Worm (Caenorhabditis elegans) whole organism, late embryonic: Measurements from ENCODE around the gene alg-1.

Experiments
- F13H6.1 ChIP-seq: sonication (generic microtip); optimal IDR thresholded peaks from 2 replicates; lab custom pipeline; 2016; ENCODE audit warnings: missing genetic modification characterization, missing compliant biosample characterization
- K09A11.1 ChIP-seq: sonication (generic microtip); optimal IDR thresholded peaks from 2 replicates; lab custom pipeline; 2017; ENCODE audit warnings: antibody characterized with exemption, mild to moderate bottlenecking, missing genetic modification characterization, missing compliant biosample characterization; ENCODE audit not compliant: insufficient read depth
- T23F11.4 ChIP-seq: fragments of 200-800 bp; sonication (Bioruptor generic); optimal IDR thresholded peaks from 2 replicates; lab custom pipeline; 2018; ENCODE audit warnings: mild to moderate bottlenecking, missing genetic modification characterization, missing compliant biosample characterization
- Y22D7AL.16 ChIP-seq: sonication (generic microtip); optimal IDR thresholded peaks from 2 replicates; lab custom pipeline; 2016; ENCODE audit warnings: missing genetic modification characterization, missing compliant biosample characterization
- ama-1 ChIP-seq: fragments of 150-350 bp; optimal IDR thresholded peaks from 2 replicates; lab custom pipeline; 2014
- ceh-19 ChIP-seq: fragments of 200-800 bp; sonication (Bioruptor generic); optimal IDR thresholded peaks from 2 replicates; lab custom pipeline; 2018; ENCODE audit warnings: mild to moderate bottlenecking, missing genetic modification characterization, missing compliant biosample characterization
- ceh-2 ChIP-seq: sonication (generic microtip); optimal IDR thresholded peaks from 2 replicates; lab custom pipeline; 2016; ENCODE audit warnings: missing genotype, missing genetic modification characterization, missing compliant biosample characterization
- ceh-30 ChIP-seq: fragments of 150-350 bp; optimal IDR thresholded peaks from 2 replicates; lab custom pipeline; 2014; ENCODE audit warnings: missing biosample characterization, missing genetic modification characterization
- che-1 ChIP-seq: sonication (generic microtip); optimal IDR thresholded peaks from 2 replicates; lab custom pipeline; 2016; ENCODE audit warnings: mild to moderate bottlenecking, missing genetic modification characterization, missing compliant biosample characterization
- dmd-4 ChIP-seq: sonication (generic microtip); optimal IDR thresholded peaks from 2 replicates; lab custom pipeline; 2016; ENCODE audit warnings: borderline replicate concordance, missing genetic modification characterization, missing compliant biosample characterization
- elt-2 ChIP-seq: sonication (generic microtip); optimal IDR thresholded peaks from 2 replicates; lab custom pipeline; 2016; ENCODE audit warnings: missing genetic modification reagents, missing genetic modification characterization, missing compliant biosample characterization
- elt-4 ChIP-seq: sonication (generic microtip); optimal IDR thresholded peaks from 2 replicates; lab custom pipeline; 2016; ENCODE audit warnings: missing genetic modification characterization, missing compliant biosample characterization
- eyg-1 ChIP-seq: sonication (generic microtip); optimal IDR thresholded peaks from 2 replicates; lab custom pipeline; 2016; ENCODE audit warnings: missing genotype, missing genetic modification characterization, missing compliant biosample characterization
- fax-1 ChIP-seq: sonication (generic microtip); optimal IDR thresholded peaks from 2 replicates; lab custom pipeline; 2016; ENCODE audit warnings: missing genotype, missing genetic modification characterization, missing compliant biosample characterization
- fkh-10 ChIP-seq: fragments of 150-350 bp; optimal IDR thresholded peaks from 2 replicates; lab custom pipeline; 2014; ENCODE audit warnings: missing biosample characterization, missing genetic modification reagents, missing genetic modification characterization
- gmeb-2 ChIP-seq: sonication (generic microtip); optimal IDR thresholded peaks from 2 replicates; lab custom pipeline; 2016; ENCODE audit warnings: missing genetic modification characterization, inconsistent platforms, missing compliant biosample characterization
- hlh-15 ChIP-seq: sonication (generic microtip); optimal IDR thresholded peaks from 2 replicates; lab custom pipeline; 2016; ENCODE audit warnings: missing genetic modification characterization, missing compliant biosample characterization
- hlh-6 ChIP-seq: sonication (generic microtip); optimal IDR thresholded peaks from 2 replicates; lab custom pipeline; 2016; ENCODE audit warnings: missing genotype, missing genetic modification characterization, missing compliant biosample characterization
- lim-6 ChIP-seq: sonication (generic microtip); optimal IDR thresholded peaks from 2 replicates; lab custom pipeline; 2016; ENCODE audit warnings: missing genetic modification characterization, missing compliant biosample characterization
- madf-2 ChIP-seq: sonication (generic microtip); optimal IDR thresholded peaks from 2 replicates; lab custom pipeline; 2017; ENCODE audit warnings: missing genetic modification characterization, missing compliant biosample characterization
- mec-3 ChIP-seq: sonication (generic microtip); optimal IDR thresholded peaks from 2 replicates; lab custom pipeline; 2016; ENCODE audit warnings: borderline replicate concordance, missing genetic modification characterization, missing compliant biosample characterization
- nhr-11 ChIP-seq: fragments of 150-350 bp; optimal IDR thresholded peaks from 2 replicates; lab custom pipeline; 2014; ENCODE audit warnings: missing biosample characterization, missing genetic modification characterization
- nhr-232 ChIP-seq: sonication (generic microtip); optimal IDR thresholded peaks from 2 replicates; lab custom pipeline; 2016; ENCODE audit warnings: missing genetic modification characterization, missing compliant biosample characterization
- odd-2 ChIP-seq: sonication (generic microtip); optimal IDR thresholded peaks from 2 replicates; lab custom pipeline; 2017; ENCODE audit warnings: antibody characterized with exemption, mild to moderate bottlenecking, missing genetic modification characterization, missing compliant biosample characterization
- pag-3 ChIP-seq: sonication (generic microtip); optimal IDR thresholded peaks from 2 replicates; lab custom pipeline; 2016; ENCODE audit warnings: missing compliant biosample characterization, missing genetic modification characterization, borderline replicate concordance
- pat-9 ChIP-seq: fragments of 200-800 bp; sonication (Bioruptor generic); optimal IDR thresholded peaks from 2 replicates; lab custom pipeline; 2018; ENCODE audit warnings: mild to moderate bottlenecking, missing genetic modification characterization, moderate library complexity, missing compliant biosample characterization
- pha-2 ChIP-seq: sonication (generic microtip); optimal IDR thresholded peaks from 2 replicates; lab custom pipeline; 2017; ENCODE audit warnings: mild to moderate bottlenecking, missing genetic modification characterization, missing compliant biosample characterization
- pha-4 ChIP-seq: fragments of 150-350 bp; optimal IDR thresholded peaks from 2 replicates; lab custom pipeline; 2018; ENCODE audit warnings: missing biosample characterization, missing genetic modification reagents, missing genetic modification characterization
- pqm-1 ChIP-seq: sonication (generic microtip); optimal IDR thresholded peaks from 2 replicates; lab custom pipeline; 2016; ENCODE audit warnings: missing genetic modification characterization, missing compliant biosample characterization
- pros-1 ChIP-seq: fragments of 150-350 bp; optimal IDR thresholded peaks from 2 replicates; lab custom pipeline; 2014; ENCODE audit warnings: missing biosample characterization, missing genetic modification reagents, missing genetic modification characterization
- rnt-1 ChIP-seq: sonication (generic microtip); optimal IDR thresholded peaks from 2 replicates; lab custom pipeline; 2016; ENCODE audit warnings: missing genetic modification characterization, missing compliant biosample characterization
- sox-2 ChIP-seq: fragments of 200-800 bp; sonication (Bioruptor generic); IDR thresholded peaks from 2 replicates; pipeline ENCODE4 v1.3.6; 2022; ENCODE audit warnings: missing genetic modification reagents, missing genetic modification characterization, missing compliant biosample characterization
- sox-4 ChIP-seq: sonication (generic microtip); optimal IDR thresholded peaks from 2 replicates; lab custom pipeline; 2017; ENCODE audit warnings: mild to moderate bottlenecking, missing genetic modification characterization, inconsistent platforms, missing compliant biosample characterization
- syd-9 ChIP-seq: sonication (generic microtip); optimal IDR thresholded peaks from 2 replicates; lab custom pipeline; 2016; ENCODE audit warnings: mild to moderate bottlenecking, missing genetic modification characterization, moderate library complexity, missing compliant biosample characterization
- tbx-2 ChIP-seq: sonication (generic microtip); optimal IDR thresholded peaks from 2 replicates; lab custom pipeline; 2016; ENCODE audit warnings: missing genetic modification characterization, missing compliant biosample characterization
- tbx-7 ChIP-seq: sonication (generic microtip); optimal IDR thresholded peaks from 2 replicates; lab custom pipeline; 2016; ENCODE audit warnings: missing genotype, missing genetic modification characterization, missing compliant biosample characterization
- ttx-3 ChIP-seq: sonication (generic microtip); optimal IDR thresholded peaks from 2 replicates; lab custom pipeline; 2016; ENCODE audit warnings: missing genetic modification reagents, missing genetic modification characterization, missing compliant biosample characterization
- unc-3 ChIP-seq, 2 experiments: fragments of 200-800 bp in 1 of 2; sonication (Bioruptor generic) in 1 of 2; sonication (generic microtip) in 1 of 2; conservative IDR thresholded peaks in 1 of 2; optimal IDR thresholded peaks in 1 of 2; 2 replicates each; pipeline versions ENCODE4 v1.3.6 to Lab custom; 2016 to 2022; ENCODE audit warnings: missing compliant biosample characterization in 2 of 2, missing genetic modification characterization in 2 of 2, missing genetic modification reagents in 1 of 2
- unc-55 ChIP-seq: sonication (generic microtip); optimal IDR thresholded peaks from 2 replicates; lab custom pipeline; 2017; ENCODE audit warnings: missing biosample characterization, missing genetic modification reagents, missing genetic modification characterization
- unc-86 ChIP-seq: sonication (generic microtip); optimal IDR thresholded peaks from 2 replicates; lab custom pipeline; 2016; ENCODE audit warnings: missing genetic modification characterization, missing compliant biosample characterization
- zip-5 ChIP-seq: sonication (generic microtip); optimal IDR thresholded peaks from 2 replicates; lab custom pipeline; 2016; ENCODE audit warnings: missing genetic modification characterization, missing compliant biosample characterization

The alg-1 gene

ce11 chrX:13950620-13951152 lies 1.8 kb downstream of the alg-1 start (continued):
- no peak for TF ChIP-seq pqm-1 (tag; lab: Kevin White, UChicago)
- TF ChIP-seq Y22D7AL.16 (tag; lab: Kevin White, UChicago), result no peak
- TF ChIP-seq ama-1 (lab: Kevin White, UChicago), result no peak
- TF ChIP-seq hlh-6, result no peak
- peak; percentile 28 for TF ChIP-seq sox-2 (GFP tag; lab: Robert Waterston, UW)
- TF ChIP-seq pat-9 (tag; lab: Kevin White, UChicago), result no peak
- peak; percentile 5 for TF ChIP-seq madf-2 (tag; lab: Kevin White, UChicago)
- no peak for TF ChIP-seq unc-3 (GFP tag; conservative IDR thresholded peaks at IDR 0.05; lab: Robert Waterston, UW)
- no peak for TF ChIP-seq unc-3 (tag; optimal IDR thresholded peaks at IDR 0.05; lab: Kevin White, UChicago)
- TF ChIP-seq syd-9 (tag; lab: Kevin White, UChicago), result peak; percentile 26
- TF ChIP-seq K09A11.1 (tag; lab: Kevin White, UChicago), result no peak
- no peak for TF ChIP-seq ttx-3 (tag; lab: Kevin White, UChicago)
- no peak for TF ChIP-seq elt-2 (tag; lab: Kevin White, UChicago)
- TF ChIP-seq lim-6 (tag; lab: Kevin White, UChicago), result no peak
- no peak for TF ChIP-seq dmd-4 (tag; lab: Kevin White, UChicago)
- no peak for TF ChIP-seq hlh-15 (tag; lab: Kevin White, UChicago)
- no peak for TF ChIP-seq pag-3 (tag; lab: Kevin White, UChicago)
- TF ChIP-seq ceh-30 (tag; lab: Kevin White, UChicago), result no peak
- no peak for TF ChIP-seq fax-1 (tag; lab: Kevin White, UChicago)
- TF ChIP-seq nhr-11 (tag; lab: Kevin White, UChicago), result no peak
- TF ChIP-seq pha-4 (tag; lab: Kevin White, UChicago), result no peak
- no peak for TF ChIP-seq unc-86 (tag; lab: Kevin White, UChicago)
- no peak for TF ChIP-seq fkh-10 (GFP tag; lab: Kevin White, UChicago)
- TF ChIP-seq tbx-7, result no peak
- TF ChIP-seq odd-2 (tag; lab: Kevin White, UChicago), result no peak
- TF ChIP-seq che-1 (tag; lab: Kevin White, UChicago), result no peak
- peak; percentile 60 for TF ChIP-seq tbx-2 (tag; lab: Kevin White, UChicago)
- TF ChIP-seq nhr-232 (tag; lab: Kevin White, UChicago), result no peak
- TF ChIP-seq elt-4 (tag; lab: Kevin White, UChicago), result no peak
- peak; percentile 68 for TF ChIP-seq F13H6.1 (tag; lab: Kevin White, UChicago)
- TF ChIP-seq ceh-19, result no peak
- TF ChIP-seq zip-5, result no peak
- TF ChIP-seq ceh-2 (tag; lab: Kevin White, UChicago), result peak; percentile 40

- no peak for TF ChIP-seq ceh-2 (tag; lab: Kevin White, UChicago)
- no peak for TF ChIP-seq gmeb-2 (tag; lab: Kevin White, UChicago)
- TF ChIP-seq sox-4 (tag; lab: Kevin White, UChicago), result no peak
- TF ChIP-seq pha-4 (tag; lab: Kevin White, UChicago), result no peak
- no peak for TF ChIP-seq fkh-10 (GFP tag; lab: Kevin White, UChicago)
- no peak for TF ChIP-seq F13H6.1 (tag; lab: Kevin White, UChicago)
- TF ChIP-seq T23F11.4 (GFP tag; lab: Kevin White, UChicago), result no peak
- TF ChIP-seq rnt-1 (tag; lab: Kevin White, UChicago), result no peak
- TF ChIP-seq unc-55 (GFP tag; lab: Kevin White, UChicago), result no peak
- no peak for TF ChIP-seq eyg-1 (tag; lab: Kevin White, UChicago)
- no peak for TF ChIP-seq nhr-232 (tag; lab: Kevin White, UChicago)
- TF ChIP-seq pros-1 (tag; lab: Kevin White, UChicago), result no peak
- TF ChIP-seq fax-1 (tag; lab: Kevin White, UChicago), result no peak
- TF ChIP-seq pha-2 (tag; lab: Kevin White, UChicago), result no peak
- TF ChIP-seq mec-3, result no peak
Measured at ce11 chrX:13952347-13952746, 3.4 kb downstream of the alg-1 start.
